Worm (Caenorhabditis elegans): ENCODE measurements around the gene H35B03.1.

The H35B03.1 gene

ce11 chrIV:5731597-5731996 lies 6.2 kb downstream of the H35B03.1 start, which contains the start of gene H35B03.2:
TSS of gene H35B03.2 (minus strand) at chrIV:5731674.
- TF ChIP-seq hpl-2 (GFP tag; optimal IDR thresholded peaks at IDR 0.05): no peak
- TF ChIP-seq nhr-28 (tag; optimal IDR thresholded peaks at IDR 0.05): no peak
- TF ChIP-seq egl-13 (tag; optimal IDR thresholded peaks at IDR 0.05): peak; percentile 62
- peak; percentile 72 for TF ChIP-seq lin-39 (tag; optimal IDR thresholded peaks at IDR 0.05)
- TF ChIP-seq isw-1 (GFP tag; IDR thresholded peaks at IDR 0.05): peak; percentile 60
- TF ChIP-seq mab-9 (GFP tag; IDR thresholded peaks at IDR 0.05): no peak
- peak; percentile 62 for TF ChIP-seq dsc-1 (tag; optimal IDR thresholded peaks at IDR 0.05)
- peak; percentile 11 for TF ChIP-seq C04F5.9 (tag; optimal IDR thresholded peaks at IDR 0.05)
- no peak for TF ChIP-seq unc-130 (tag; optimal IDR thresholded peaks at IDR 0.05)
- TF ChIP-seq nhr-11 (tag; optimal IDR thresholded peaks at IDR 0.05): peak; percentile 26
- TF ChIP-seq hlh-4 (tag; optimal IDR thresholded peaks at IDR 0.05): no peak
- peak; percentile 39 for TF ChIP-seq snpc-4 (tag; optimal IDR thresholded peaks at IDR 0.05)
- TF ChIP-seq efl-1 (optimal IDR thresholded peaks at IDR 0.05): peak; percentile 88 to 98
- TF ChIP-seq efl-1 (GFP tag; optimal IDR thresholded peaks at IDR 0.05 in 1 of 2): peak; percentile 98 to 100
- no peak for TF ChIP-seq ceh-90 (tag; optimal IDR thresholded peaks at IDR 0.05)
- TF ChIP-seq ceh-63 (GFP tag; optimal IDR thresholded peaks at IDR 0.05): no peak
- no peak for TF ChIP-seq sptf-1 (tag; optimal IDR thresholded peaks at IDR 0.05)
- no peak for TF ChIP-seq ztf-11 (tag; optimal IDR thresholded peaks at IDR 0.05)
- peak; percentile 99 for TF ChIP-seq lin-35 (GFP tag; optimal IDR thresholded peaks at IDR 0.05)
- TF ChIP-seq sup-37 (GFP tag; optimal IDR thresholded peaks at IDR 0.05): no peak
- TF ChIP-seq sox-4 (tag; optimal IDR thresholded peaks at IDR 0.05): no peak
- TF ChIP-seq nhr-85 (tag): peak; percentile 67
- no peak for TF ChIP-seq pag-3 (tag; optimal IDR thresholded peaks at IDR 0.05; ENCODE audit: borderline replicate concordance, insufficient read depth)
- peak; percentile 85 to 90 for TF ChIP-seq lsy-2 (tag; optimal IDR thresholded peaks at IDR 0.05)
- no peak for TF ChIP-seq ets-5 (GFP tag; IDR thresholded peaks at IDR 0.05)
- TF ChIP-seq aha-1 (tag; optimal IDR thresholded peaks at IDR 0.05): no peak
- no peak for TF ChIP-seq mef-2 (tag; optimal IDR thresholded peaks at IDR 0.05)
- no peak for TF ChIP-seq ztf-4 (tag; optimal IDR thresholded peaks at IDR 0.05)
- TF ChIP-seq lin-14 (GFP tag; optimal IDR thresholded peaks at IDR 0.05): peak; percentile 69
- TF ChIP-seq nhr-76 (tag; optimal IDR thresholded peaks at IDR 0.05): no peak
- TF ChIP-seq unc-98 (GFP tag; IDR thresholded peaks at IDR 0.05): no peak
- TF ChIP-seq irx-1 (tag; optimal IDR thresholded peaks at IDR 0.05): peak; percentile 64
- peak; percentile 79 for TF ChIP-seq rnt-1 (tag; optimal IDR thresholded peaks at IDR 0.05)
- TF ChIP-seq nhr-19 (GFP tag; conservative IDR thresholded peaks at IDR 0.05): peak; percentile 69
- TF ChIP-seq ceh-88 (GFP tag; IDR thresholded peaks at IDR 0.05): no peak
- peak; percentile 71 for TF ChIP-seq xbp-1 (tag; optimal IDR thresholded peaks at IDR 0.05)
- TF ChIP-seq skn-1 (tag; optimal IDR thresholded peaks at IDR 0.05): peak; percentile 69
- peak; percentile 51 for TF ChIP-seq lin-13 (GFP tag; optimal IDR thresholded peaks at IDR 0.05)
- no peak for TF ChIP-seq Y116A8C.19 (tag; optimal IDR thresholded peaks at IDR 0.05; ENCODE audit: borderline replicate concordance)
- TF ChIP-seq tlp-1 (tag; optimal IDR thresholded peaks at IDR 0.05): no peak
- TF ChIP-seq lir-3 (tag; optimal IDR thresholded peaks at IDR 0.05; ENCODE audit: poor library complexity): peak; percentile 35
- peak; percentile 2 for TF ChIP-seq elt-2 (tag; optimal IDR thresholded peaks at IDR 0.05)
- peak; percentile 57 for TF ChIP-seq C16A3.4 (tag; optimal IDR thresholded peaks at IDR 0.05)
- no peak for TF ChIP-seq ces-1 (GFP tag; optimal IDR thresholded peaks at IDR 0.05)
- peak; percentile 32 for TF ChIP-seq jun-1 (tag; optimal IDR thresholded peaks at IDR 0.05)
- no peak for TF ChIP-seq nhr-77 (tag; optimal IDR thresholded peaks at IDR 0.05)
- peak; percentile 98 to 99 (median 98) for TF ChIP-seq dpl-1 (GFP tag; optimal IDR thresholded peaks at IDR 0.05)
- TF ChIP-seq ceh-82 (tag; optimal IDR thresholded peaks at IDR 0.05): peak; percentile 26 to 86 (median 67)
- peak; percentile 76 for TF ChIP-seq nhr-20 (tag; optimal IDR thresholded peaks at IDR 0.05)
- no peak for TF ChIP-seq ceh-8 (GFP tag; optimal IDR thresholded peaks at IDR 0.05)
- TF ChIP-seq snu-23 (GFP tag; optimal IDR thresholded peaks at IDR 0.05): peak; percentile 83
- peak; percentile 65 for TF ChIP-seq blmp-1 (tag; optimal IDR thresholded peaks at IDR 0.05)
- TF ChIP-seq lin-15B (tag; optimal IDR thresholded peaks at IDR 0.05): peak; percentile 66
- peak; percentile 62 for TF ChIP-seq F16B12.6 (tag; optimal IDR thresholded peaks at IDR 0.05)

Measured in whole organism, L1 larva.